Worm (Caenorhabditis elegans) whole organism, early embryonic: ENCODE results near the gene cyp-13A6.

Source experiments
- ama-1 ChIP-seq: fragments of 150-350 bp; optimal IDR thresholded peaks from 2 replicates; lab custom pipeline; 2014
- ets-7 ChIP-seq: sonication (generic microtip); optimal IDR thresholded peaks from 2 replicates; lab custom pipeline; 2016; ENCODE audit warnings: missing genotype, missing genetic modification characterization, missing compliant biosample characterization
- flt-1 ChIP-seq: fragments of 200-800 bp; sonication (Bioruptor generic); IDR thresholded peaks from 2 replicates; pipeline ENCODE4 v1.3.6; 2022; ENCODE audit warnings: missing genetic modification characterization, missing compliant biosample characterization
- hmg-4 ChIP-seq: fragments of 200-800 bp; sonication (Bioruptor generic); optimal IDR thresholded peaks from 2 replicates; lab custom pipeline; 2018; ENCODE audit warnings: mild to moderate bottlenecking, missing genetic modification characterization, missing compliant biosample characterization
- pes-1 ChIP-seq: fragments of 200-800 bp; sonication (Bioruptor generic); IDR thresholded peaks from 2 replicates; pipeline ENCODE4 v1.3.6; 2022; ENCODE audit warnings: missing genetic modification reagents, missing genetic modification characterization, missing compliant biosample characterization
- sea-1 ChIP-seq: fragments of 200-800 bp; sonication (Bioruptor generic); conservative IDR thresholded peaks from 2 replicates; pipeline ENCODE4 v1.3.6; 2022; ENCODE audit warnings: missing genetic modification characterization, missing compliant biosample characterization
- tbx-11 ChIP-seq: fragments of 200-800 bp; sonication (Bioruptor generic); IDR thresholded peaks from 2 replicates; pipeline ENCODE4 v1.3.6; 2022; ENCODE audit warnings: missing genetic modification characterization, missing compliant biosample characterization

ce11 chrII:9752278-9752677, 50.3 kb downstream of the cyp-13A6 start:
- no peak for TF ChIP-seq hmg-4 (GFP tag; lab: Kevin White, UChicago)
- TF ChIP-seq ama-1 (lab: Kevin White, UChicago), result no peak
- TF ChIP-seq flt-1, result no peak
- no peak for TF ChIP-seq tbx-11 (GFP tag; lab: Robert Waterston, UW)
- TF ChIP-seq pes-1, result no peak
- no peak for TF ChIP-seq ets-7
- TF ChIP-seq sea-1, result no peak
